Worm (Caenorhabditis elegans) whole organism, L2 larva: ENCODE data around the gene flp-3.

Source experiments
- C34F6.9 ChIP-seq: fragments of 150-350 bp; optimal IDR thresholded peaks from 2 replicates; lab custom pipeline; 2014; ENCODE audit warnings: missing biosample characterization, missing genetic modification characterization
- F13H6.1 ChIP-seq: sonication (generic microtip); optimal IDR thresholded peaks from 2 replicates; lab custom pipeline; 2016; ENCODE audit warnings: missing genetic modification characterization, missing compliant biosample characterization
- R02D3.7 ChIP-seq: fragments of 150-350 bp; optimal IDR thresholded peaks from 2 replicates; lab custom pipeline; 2014; ENCODE audit warnings: missing biosample characterization, missing genetic modification characterization
- Y55F3AM.14 ChIP-seq: fragments of 200-800 bp; sonication (Bioruptor generic); optimal IDR thresholded peaks from 2 replicates; lab custom pipeline; 2018; ENCODE audit warnings: mild to moderate bottlenecking, missing genetic modification characterization, missing compliant biosample characterization
- ZK546.5 ChIP-seq: sonication (generic microtip); optimal IDR thresholded peaks from 2 replicates; lab custom pipeline; 2017; ENCODE audit warnings: missing biosample characterization, missing genetic modification characterization
- alr-1 ChIP-seq: fragments of 150-350 bp; optimal IDR thresholded peaks from 2 replicates; lab custom pipeline; 2014; ENCODE audit warnings: missing biosample characterization, missing genetic modification characterization
- aly-2 ChIP-seq: fragments of 150-350 bp; optimal IDR thresholded peaks from 2 replicates; lab custom pipeline; 2014; ENCODE audit warnings: missing biosample characterization, missing genetic modification characterization
- ama-1 ChIP-seq: fragments of 150-350 bp; optimal IDR thresholded peaks from 2 replicates; lab custom pipeline; 2018; ENCODE audit warnings: inconsistent platforms
- blmp-1 ChIP-seq: sonication (generic microtip); optimal IDR thresholded peaks from 2 replicates; lab custom pipeline; 2017; ENCODE audit warnings: missing genetic modification characterization, mild to moderate bottlenecking, missing compliant biosample characterization, antibody characterized with exemption, moderate library complexity; ENCODE audit not compliant: insufficient read depth
- ceh-16 ChIP-seq: fragments of 150-350 bp; optimal IDR thresholded peaks from 2 replicates; lab custom pipeline; 2014; ENCODE audit warnings: missing biosample characterization, missing genetic modification characterization
- ceh-82 ChIP-seq: fragments of 150-350 bp; optimal IDR thresholded peaks from 2 replicates; lab custom pipeline; 2014; ENCODE audit warnings: missing biosample characterization, missing genetic modification characterization
- crh-2 ChIP-seq: sonication (generic microtip); optimal IDR thresholded peaks from 2 replicates; lab custom pipeline; 2017; ENCODE audit warnings: missing biosample characterization, missing genetic modification characterization
- dmd-4 ChIP-seq: sonication (generic microtip); optimal IDR thresholded peaks from 2 replicates; lab custom pipeline; 2017; ENCODE audit warnings: missing biosample characterization, missing genetic modification characterization
- egl-27 ChIP-seq: sonication (generic microtip); optimal IDR thresholded peaks from 3 replicates; lab custom pipeline; 2017; ENCODE audit warnings: missing biosample characterization, missing genetic modification reagents, missing genetic modification characterization
- elt-1 ChIP-seq: fragments of 150-350 bp; optimal IDR thresholded peaks from 2 replicates; lab custom pipeline; 2014; ENCODE audit warnings: missing biosample characterization, missing genetic modification characterization
- elt-3 ChIP-seq: sonication (generic microtip); optimal IDR thresholded peaks from 2 replicates; lab custom pipeline; 2017; ENCODE audit warnings: missing biosample characterization, missing genetic modification characterization
- fos-1 ChIP-seq: fragments of 150-350 bp; optimal IDR thresholded peaks from 2 replicates; lab custom pipeline; 2014; ENCODE audit warnings: missing biosample characterization, missing genetic modification characterization
- gmeb-1 ChIP-seq: fragments of 150-350 bp; optimal IDR thresholded peaks from 2 replicates; lab custom pipeline; 2014; ENCODE audit warnings: missing biosample characterization, missing genetic modification characterization
- lin-11 ChIP-seq: fragments of 150-350 bp; sonication (generic microtip); optimal IDR thresholded peaks from 2 replicates; lab custom pipeline; 2014; ENCODE audit warnings: missing biosample characterization, missing genetic modification characterization, inconsistent platforms, mixed read lengths
- lin-13 ChIP-seq: fragments of 150-350 bp; optimal IDR thresholded peaks from 2 replicates; lab custom pipeline; 2014; ENCODE audit warnings: missing biosample characterization, missing genetic modification reagents, missing genetic modification characterization
- lin-39 ChIP-seq: fragments of 150-350 bp; optimal IDR thresholded peaks from 2 replicates; lab custom pipeline; 2014; ENCODE audit warnings: missing biosample characterization, missing genetic modification reagents, missing genetic modification characterization
- lsy-2 ChIP-seq, 2 experiments: fragments of 150-350 bp in 1 of 2; sonication (generic microtip) in 1 of 2; optimal IDR thresholded peaks; 2 replicates each; lab custom pipeline; 2014 to 2017; ENCODE audit warnings: missing biosample characterization in 2 of 2, missing genetic modification characterization in 2 of 2
- mab-5 ChIP-seq: fragments of 150-350 bp; optimal IDR thresholded peaks from 2 replicates; lab custom pipeline; 2014; ENCODE audit warnings: missing biosample characterization, missing genetic modification characterization
- mbf-1 ChIP-seq: sonication (generic microtip); optimal IDR thresholded peaks from 2 replicates; lab custom pipeline; 2017; ENCODE audit warnings: missing biosample characterization, missing genetic modification characterization
- mdl-1 ChIP-seq, 2 experiments: fragments of 150-350 bp in 1 of 2; sonication (generic microtip) in 1 of 2; optimal IDR thresholded peaks; 2 replicates each; lab custom pipeline; 2017; ENCODE audit warnings: missing biosample characterization in 2 of 2, missing genetic modification characterization in 2 of 2
- nhr-10 ChIP-seq: sonication (generic microtip); optimal IDR thresholded peaks from 2 replicates; lab custom pipeline; 2017; ENCODE audit warnings: missing biosample characterization, missing genetic modification characterization
- nhr-11 ChIP-seq: fragments of 150-350 bp; optimal IDR thresholded peaks from 2 replicates; lab custom pipeline; 2014; ENCODE audit warnings: missing biosample characterization, missing genetic modification characterization
- nhr-12 ChIP-seq: fragments of 150-350 bp; optimal IDR thresholded peaks from 2 replicates; lab custom pipeline; 2014; ENCODE audit warnings: missing biosample characterization, missing genetic modification characterization
- nhr-129 ChIP-seq: fragments of 150-350 bp; optimal IDR thresholded peaks from 2 replicates; lab custom pipeline; 2014; ENCODE audit warnings: missing biosample characterization, missing genetic modification characterization
- nhr-21 ChIP-seq: fragments of 150-350 bp; optimal IDR thresholded peaks from 2 replicates; lab custom pipeline; 2014; ENCODE audit warnings: missing biosample characterization, missing genetic modification characterization
- nhr-23 ChIP-seq: fragments of 150-350 bp; optimal IDR thresholded peaks from 2 replicates; lab custom pipeline; 2014; ENCODE audit warnings: missing biosample characterization, missing genetic modification reagents, missing genetic modification characterization
- nhr-237 ChIP-seq: fragments of 150-350 bp; optimal IDR thresholded peaks from 2 replicates; lab custom pipeline; 2014; ENCODE audit warnings: missing biosample characterization, missing genetic modification characterization
- nhr-25 ChIP-seq: fragments of 150-350 bp; sonication (generic microtip); optimal IDR thresholded peaks from 3 replicates; lab custom pipeline; 2014; ENCODE audit warnings: missing biosample characterization, missing genetic modification characterization
- nhr-77 ChIP-seq: fragments of 150-350 bp; optimal IDR thresholded peaks from 2 replicates; lab custom pipeline; 2014; ENCODE audit warnings: missing biosample characterization, missing genetic modification characterization
- sem-4 ChIP-seq: fragments of 150-350 bp; optimal IDR thresholded peaks from 2 replicates; lab custom pipeline; 2014; ENCODE audit warnings: missing biosample characterization, missing genetic modification reagents, missing genetic modification characterization
- skn-1 ChIP-seq: sonication (generic microtip); optimal IDR thresholded peaks from 2 replicates; lab custom pipeline; 2017; ENCODE audit warnings: missing biosample characterization, missing genetic modification characterization
- sma-3 ChIP-seq: sonication (generic microtip); optimal IDR thresholded peaks from 2 replicates; lab custom pipeline; 2016; ENCODE audit warnings: missing genetic modification reagents, missing genetic modification characterization, missing compliant biosample characterization
- sma-9 ChIP-seq, 2 experiments: fragments of 150-350 bp in 1 of 2; sonication (generic microtip) in 1 of 2; optimal IDR thresholded peaks; 2 replicates each; lab custom pipeline; 2014 to 2016; ENCODE audit warnings: missing genetic modification characterization in 2 of 2, mild to moderate bottlenecking in 1 of 2, missing biosample characterization in 1 of 2, missing compliant biosample characterization in 1 of 2, missing genetic modification reagents in 1 of 2, moderate library complexity in 1 of 2
- snpc-4 ChIP-seq: fragments of 150-350 bp; optimal IDR thresholded peaks from 2 replicates; lab custom pipeline; 2014; ENCODE audit warnings: missing biosample characterization, missing genetic modification characterization
- unc-39 ChIP-seq: fragments of 150-350 bp; optimal IDR thresholded peaks from 2 replicates; lab custom pipeline; 2014; ENCODE audit warnings: missing biosample characterization, missing genetic modification characterization
- unc-55 ChIP-seq: fragments of 150-350 bp; sonication (generic microtip); optimal IDR thresholded peaks from 3 replicates; lab custom pipeline; 2014; ENCODE audit warnings: missing biosample characterization, missing genetic modification reagents, missing genetic modification characterization
- unc-62 ChIP-seq: fragments of 150-350 bp; optimal IDR thresholded peaks from 2 replicates; lab custom pipeline; 2014; ENCODE audit warnings: missing biosample characterization, missing genetic modification reagents, missing genetic modification characterization
- zag-1 ChIP-seq: fragments of 150-350 bp; optimal IDR thresholded peaks from 2 replicates; lab custom pipeline; 2014; ENCODE audit warnings: missing biosample characterization, missing genetic modification characterization
- ztf-1 ChIP-seq: fragments of 200-800 bp; sonication (Bioruptor generic); conservative IDR thresholded peaks from 2 replicates; pipeline ENCODE4 v1.3.6; 2022; ENCODE audit warnings: missing genetic modification characterization, missing compliant biosample characterization
- ztf-11 ChIP-seq: sonication (generic microtip); optimal IDR thresholded peaks from 2 replicates; lab custom pipeline; 2017; ENCODE audit warnings: missing biosample characterization, missing genetic modification characterization
- ztf-4 ChIP-seq: fragments of 150-350 bp; optimal IDR thresholded peaks from 2 replicates; lab custom pipeline; 2014; ENCODE audit warnings: missing biosample characterization, missing genetic modification characterization

flp-3 gene

ce11 chrX:10077297-10077696 lies 15.5 kb downstream of the flp-3 start, which contains the start of gene col-176:
Gene col-176 (plus strand): TSS chrX:10077597.
- no peak for TF ChIP-seq C34F6.9 (tag; lab: Kevin White, UChicago)

- no peak for TF ChIP-seq snpc-4 (tag; lab: Kevin White, UChicago)
- TF ChIP-seq nhr-10 = no peak
- TF ChIP-seq skn-1 (tag; lab: Kevin White, UChicago) = no peak
- TF ChIP-seq blmp-1 (tag; lab: Kevin White, UChicago) = no peak
- no peak for TF ChIP-seq crh-2 (tag; lab: Kevin White, UChicago)
- TF ChIP-seq lin-39 (tag; lab: Kevin White, UChicago) = no peak
- TF ChIP-seq mbf-1 (tag; lab: Kevin White, UChicago) = no peak
- no peak for TF ChIP-seq sma-3 (GFP tag; lab: Kevin White, UChicago)
- TF ChIP-seq alr-1 (tag; lab: Kevin White, UChicago) = no peak
Measured at ce11 chrX:10076334-10076733, 16.4 kb downstream of the flp-3 start.

- TF ChIP-seq ztf-1 = no peak
- no peak for TF ChIP-seq nhr-10
- TF ChIP-seq Y55F3AM.14 (GFP tag; lab: Kevin White, UChicago) = no peak
- TF ChIP-seq crh-2 (tag; lab: Kevin White, UChicago) = no peak
- no peak for TF ChIP-seq ztf-4 (tag; lab: Kevin White, UChicago)
- TF ChIP-seq nhr-11 (tag; lab: Kevin White, UChicago) = no peak
- TF ChIP-seq unc-39 (tag; lab: Kevin White, UChicago) = no peak
- no peak for TF ChIP-seq snpc-4 (tag; lab: Kevin White, UChicago)
- TF ChIP-seq mdl-1 (tag; optimal IDR thresholded peaks at IDR 0.05; lab: Kevin White, UChicago) = no peak
- no peak for TF ChIP-seq unc-55 (GFP tag; lab: Kevin White, UChicago)
Measured at ce11 chrX:10074988-10075387, 17.8 kb downstream of the flp-3 start, which contains the start of gene dao-4. Gene dao-4 (plus strand): TSS chrX:10075288.

- TF ChIP-seq elt-1 (tag; lab: Kevin White, UChicago) (no peak), ZK546.5 (tag; lab: Kevin White, UChicago) (no peak), lsy-2 (tag; optimal IDR thresholded peaks at IDR 0.05; lab: Kevin White, UChicago) (peak in 1 of 2 experiments; percentile 1), nhr-77 (no peak), nhr-10 (no peak), elt-3 (tag; lab: Kevin White, UChicago) (no peak), snpc-4 (tag; lab: Kevin White, UChicago) (no peak), aly-2 (no peak), fos-1 (tag; lab: Kevin White, UChicago) (peak; percentile 70), C34F6.9 (tag; lab: Kevin White, UChicago) (peak; percentile 6), unc-39 (tag; lab: Kevin White, UChicago) (no peak), mdl-1 (tag; optimal IDR thresholded peaks at IDR 0.05; lab: Kevin White, UChicago) (no peak), unc-62 (GFP tag; lab: Kevin White, UChicago) (no peak), nhr-23 (tag; lab: Kevin White, UChicago) (no peak), zag-1 (no peak), ama-1 (lab: Kevin White, UChicago) (no peak), lin-13 (GFP tag; lab: Kevin White, UChicago) (no peak), nhr-25 (tag; lab: Kevin White, UChicago) (no peak), gmeb-1 (tag; lab: Kevin White, UChicago) (peak; percentile 21), nhr-129 (peak; percentile 36), lin-11 (tag; lab: Kevin White, UChicago) (no peak), R02D3.7 (tag; lab: Kevin White, UChicago) (no peak), ceh-16 (no peak), lin-39 (tag; lab: Kevin White, UChicago) (no peak), mab-5 (tag; lab: Kevin White, UChicago) (no peak), sma-9 (GFP tag; optimal IDR thresholded peaks at IDR 0.05; lab: Kevin White, UChicago) (no peak), sma-9 (tag; optimal IDR thresholded peaks at IDR 0.05; lab: Kevin White, UChicago) (no peak), blmp-1 (tag; lab: Kevin White, UChicago) (no peak), nhr-237 (no peak), ztf-1 (no peak), sma-3 (GFP tag; lab: Kevin White, UChicago) (no peak), nhr-12 (no peak), sem-4 (tag; lab: Kevin White, UChicago) (no peak), F13H6.1 (no peak), egl-27 (tag; lab: Kevin White, UChicago) (no peak), unc-55 (GFP tag; lab: Kevin White, UChicago) (no peak), crh-2 (tag; lab: Kevin White, UChicago) (peak; percentile 38), nhr-21 (no peak), skn-1 (tag; lab: Kevin White, UChicago) (no peak), dmd-4 (no peak), ztf-11 (tag; lab: Kevin White, UChicago) (no peak), ceh-82 (tag; lab: Kevin White, UChicago) (no peak), nhr-11 (tag; lab: Kevin White, UChicago) (no peak)
Measured at ce11 chrX:10074233-10074632, 18.5 kb downstream of the flp-3 start, which contains the start of gene ZC373.5. Gene ZC373.5 (minus strand): TSS chrX:10074391.
